Fruit fly (Drosophila melanogaster) whole organism, wandering third instar larva: ENCODE data around the gene Dus4.
A peak's percentile ranks its signal among the peaks of the same experiment; 100 is the strongest.

Experiments
- Abd-B ChIP-seq: fragments of >200 bp; optimal IDR thresholded peaks from 2 replicates; lab custom pipeline; 2017; ENCODE audit warnings: missing biosample characterization, missing genetic modification characterization
- CG32264 ChIP-seq: fragments of 200-800 bp; sonication (Bioruptor generic); optimal IDR thresholded peaks from 2 replicates; lab custom pipeline; 2016; ENCODE audit warnings: missing biosample characterization, missing genetic modification characterization
- CG9705 ChIP-seq: fragments of 200-800 bp; sonication (Bioruptor generic); optimal IDR thresholded peaks from 2 replicates; lab custom pipeline; 2018; ENCODE audit warnings: missing biosample characterization, mild to moderate bottlenecking, missing genetic modification characterization
- CrebA ChIP-seq: fragments of 200-800 bp; sonication (Bioruptor generic); optimal IDR thresholded peaks from 2 replicates; lab custom pipeline; 2016; ENCODE audit warnings: missing biosample characterization, mild to moderate bottlenecking, missing genetic modification characterization, borderline replicate concordance
- Dfd ChIP-seq: fragments of >200 bp; optimal IDR thresholded peaks from 2 replicates; lab custom pipeline; 2017; ENCODE audit warnings: missing biosample characterization, missing genetic modification characterization
- Dif ChIP-seq: fragments of 200-275, 200-300 bp; sonication (Bioruptor generic); optimal IDR thresholded peaks from 2 replicates; lab custom pipeline; 2018; ENCODE audit warnings: missing biosample characterization, missing genetic modification characterization; ENCODE audit not compliant: partially characterized antibody
- GATAd ChIP-seq: sonication (Bioruptor generic); optimal IDR thresholded peaks from 2 replicates; lab custom pipeline; 2016; ENCODE audit warnings: missing biosample characterization, missing genetic modification characterization
- HLH106 ChIP-seq: fragments of 200-800 bp; optimal IDR thresholded peaks from 3 replicates; lab custom pipeline; 2019; ENCODE audit warnings: missing biosample characterization, mild to moderate bottlenecking, missing genetic modification characterization, moderate library complexity
- Hnf4 ChIP-seq: fragments of 200-800 bp; sonication (Bioruptor generic); optimal IDR thresholded peaks from 2 replicates; lab custom pipeline; 2016; ENCODE audit warnings: missing biosample characterization, mild to moderate bottlenecking, missing genetic modification characterization
- Hr78 ChIP-seq: fragments of >200 bp; optimal IDR thresholded peaks from 2 replicates; lab custom pipeline; 2017; ENCODE audit warnings: missing biosample characterization, missing genetic modification characterization
- Hr83 ChIP-seq: fragments of 200-300 bp; sonication (Bioruptor generic); optimal IDR thresholded peaks from 2 replicates; lab custom pipeline; 2016; ENCODE audit warnings: missing biosample characterization, mild to moderate bottlenecking, missing genetic modification characterization, moderate library complexity; ENCODE audit not compliant: poor library complexity, severe bottlenecking
- Jra ChIP-seq: sonication (Bioruptor generic); optimal IDR thresholded peaks from 2 replicates; lab custom pipeline; 2016; ENCODE audit warnings: missing biosample characterization, missing genetic modification characterization
- Mio ChIP-seq: sonication (Bioruptor generic); optimal IDR thresholded peaks from 2 replicates; lab custom pipeline; 2016; ENCODE audit warnings: missing biosample characterization, missing genetic modification characterization
- Myc ChIP-seq: fragments of >200 bp; optimal IDR thresholded peaks from 2 replicates; lab custom pipeline; 2017
- N ChIP-seq: fragments of >200 bp; optimal IDR thresholded peaks from 2 replicates; lab custom pipeline; 2018; ENCODE audit warnings: missing biosample characterization, missing external identifiers, missing genetic modification characterization
- OdsH ChIP-seq: fragments of 200-800 bp; sonication (Bioruptor generic); optimal IDR thresholded peaks from 2 replicates; lab custom pipeline; 2016; ENCODE audit warnings: missing biosample characterization, mild to moderate bottlenecking, missing genetic modification characterization
- Rel ChIP-seq, 2 experiments: fragments of 200-800 bp; sonication (Bioruptor generic) in 1 of 2; optimal IDR thresholded peaks; 2 replicates in 1 of 2; 3 replicates in 1 of 2; lab custom pipeline; 2016 to 2019; ENCODE audit warnings: mild to moderate bottlenecking in 2 of 2, missing biosample characterization in 2 of 2, missing genetic modification characterization in 2 of 2, moderate library complexity in 1 of 2
- Sp1 ChIP-seq: fragments of 200-800 bp; sonication (Bioruptor generic); optimal IDR thresholded peaks from 3 replicates; lab custom pipeline; 2019; ENCODE audit warnings: missing biosample characterization, mild to moderate bottlenecking, missing genetic modification characterization, moderate library complexity
- Vsx2 ChIP-seq: fragments of 200-300, 225-300 bp; sonication (Bioruptor generic); optimal IDR thresholded peaks from 2 replicates; lab custom pipeline; 2018; ENCODE audit warnings: missing biosample characterization, missing genetic modification characterization; ENCODE audit not compliant: partially characterized antibody
- br ChIP-seq: fragments of 200-800 bp; sonication (Bioruptor generic); optimal IDR thresholded peaks from 2 replicates; lab custom pipeline; 2016; ENCODE audit warnings: missing biosample characterization, missing genetic modification characterization
- brk ChIP-seq: fragments of 200-800 bp; sonication (Bioruptor generic); optimal IDR thresholded peaks from 2 replicates; lab custom pipeline; 2016; ENCODE audit warnings: missing biosample characterization, mild to moderate bottlenecking, missing genetic modification characterization
- dl ChIP-seq, 2 experiments: fragments of 175-275, 200-275 bp in 1 of 2; fragments of 200-275 bp in 1 of 2; sonication (Bioruptor generic); optimal IDR thresholded peaks; lab custom pipeline; 2018; ENCODE audit warnings: mild to moderate bottlenecking in 2 of 2, missing biosample characterization in 2 of 2, missing genetic modification characterization in 2 of 2, moderate library complexity in 2 of 2; ENCODE audit not compliant: partially characterized antibody in 2 of 2, insufficient read depth in 1 of 2
- dmrt93B ChIP-seq: fragments of 200-800 bp; sonication (Bioruptor generic); optimal IDR thresholded peaks from 2 replicates; lab custom pipeline; 2018; ENCODE audit warnings: missing biosample characterization, mild to moderate bottlenecking, missing genetic modification characterization
- dsf ChIP-seq: sonication (Bioruptor generic); optimal IDR thresholded peaks from 2 replicates; lab custom pipeline; 2016; ENCODE audit warnings: missing biosample characterization, missing genetic modification characterization, borderline replicate concordance
- ey ChIP-seq: fragments of 200-800 bp; sonication (Bioruptor generic); optimal IDR thresholded peaks from 2 replicates; lab custom pipeline; 2016; ENCODE audit warnings: missing biosample characterization, missing genetic modification characterization
- foxo ChIP-seq, 2 experiments: fragments of 200-800 bp; sonication (Bioruptor generic); optimal IDR thresholded peaks; 2 replicates in 1 of 2; 3 replicates in 1 of 2; lab custom pipeline; 2016 to 2017; ENCODE audit warnings: missing biosample characterization in 2 of 2, missing genetic modification characterization in 2 of 2
- fru ChIP-seq: fragments of 200-800 bp; sonication (Bioruptor generic); optimal IDR thresholded peaks from 3 replicates; lab custom pipeline; 2016; ENCODE audit warnings: missing biosample characterization, mild to moderate bottlenecking, missing genetic modification characterization
- h ChIP-seq: fragments of 200-800 bp; sonication (Bioruptor generic); optimal IDR thresholded peaks from 3 replicates; lab custom pipeline; 2016; ENCODE audit warnings: missing biosample characterization, mild to moderate bottlenecking, missing genetic modification characterization
- jim ChIP-seq: fragments of 175-275, 200-325 bp; sonication (Bioruptor generic); optimal IDR thresholded peaks from 2 replicates; lab custom pipeline; 2016; ENCODE audit warnings: missing biosample characterization, mild to moderate bottlenecking, missing genetic modification characterization
- lola ChIP-seq: fragments of >200 bp; optimal IDR thresholded peaks from 2 replicates; lab custom pipeline; 2017; ENCODE audit warnings: missing biosample characterization, missing genetic modification characterization
- pan ChIP-seq: fragments of >200 bp; optimal IDR thresholded peaks from 2 replicates; lab custom pipeline; 2017
- psq ChIP-seq: fragments of 200-800 bp; sonication (Bioruptor generic); optimal IDR thresholded peaks from 3 replicates; lab custom pipeline; 2017; ENCODE audit warnings: missing biosample characterization, mild to moderate bottlenecking, missing genetic modification characterization, moderate library complexity
- rgr ChIP-seq: fragments of 200-800 bp; sonication (Bioruptor generic); optimal IDR thresholded peaks from 3 replicates; lab custom pipeline; 2016; ENCODE audit warnings: missing biosample characterization, mild to moderate bottlenecking, missing genetic modification characterization
- sage ChIP-seq: fragments of 200-800 bp; sonication (Bioruptor generic); optimal IDR thresholded peaks from 2 replicates; lab custom pipeline; 2016; ENCODE audit warnings: missing biosample characterization, mild to moderate bottlenecking, missing genetic modification characterization
- sv ChIP-seq: fragments of 200-800 bp; sonication (Bioruptor generic); optimal IDR thresholded peaks from 3 replicates; lab custom pipeline; 2016; ENCODE audit warnings: missing biosample characterization, missing genetic modification characterization
- tai ChIP-seq: sonication (Bioruptor generic); optimal IDR thresholded peaks from 2 replicates; lab custom pipeline; 2016; ENCODE audit warnings: missing biosample characterization, missing genetic modification characterization
- usp ChIP-seq: fragments of >200 bp; optimal IDR thresholded peaks from 2 replicates; lab custom pipeline; 2017; ENCODE audit warnings: missing biosample characterization, missing genetic modification characterization
- woc ChIP-seq: sonication (Bioruptor generic); optimal IDR thresholded peaks from 2 replicates; lab custom pipeline; 2016; ENCODE audit warnings: missing biosample characterization, mild to moderate bottlenecking, missing genetic modification characterization

Dus4 gene

dm6 chr2L:19023972-19024743, 38.9 kb upstream of the Dus4 start:
- TF ChIP-seq Rel (GFP tag; optimal IDR thresholded peaks at IDR 0.05; lab: Kevin White, UChicago) (no peak), Rel (tag; optimal IDR thresholded peaks at IDR 0.05; lab: Kevin White, UChicago) (peak; percentile 5), rgr (GFP tag; lab: Kevin White, UChicago) (peak; percentile 52), Mio (no peak), OdsH (GFP tag; lab: Kevin White, UChicago) (peak; percentile 41), Dfd (no peak), usp (no peak), dmrt93B (GFP tag; lab: Kevin White, UChicago) (peak; percentile 49), lola (GFP tag; lab: Kevin White, UChicago) (no peak), HLH106 (peak; percentile 76), ey (GFP tag; lab: Kevin White, UChicago) (peak; percentile 51), psq (peak; percentile 56), sv (GFP tag; lab: Kevin White, UChicago) (peak; percentile 9), foxo (GFP tag; optimal IDR thresholded peaks at IDR 0.05; lab: Kevin White, UChicago) (peak in 1 of 2 experiments; percentile 69), Hr83 (no peak), h (peak; percentile 60), CG9705 (GFP tag; lab: Kevin White, UChicago) (peak; percentile 51), Sp1 (GFP tag; lab: Kevin White, UChicago) (peak; percentile 78), fru (GFP tag; lab: Kevin White, UChicago) (peak; percentile 61), pan (lab: Kevin White, UChicago) (no peak), br (GFP tag; lab: Kevin White, UChicago) (peak; percentile 24)

dm6 chr2L:19024744-19025059, 38.4 kb upstream of the Dus4 start:
- no peak for TF ChIP-seq CG9705 (GFP tag; lab: Kevin White, UChicago)
- TF ChIP-seq HLH106: no peak
- TF ChIP-seq psq: no peak
- TF ChIP-seq ey (GFP tag; lab: Kevin White, UChicago): no peak
- no peak for TF ChIP-seq sv (GFP tag; lab: Kevin White, UChicago)
- no peak for TF ChIP-seq sage (GFP tag; lab: Kevin White, UChicago)
- no peak for TF ChIP-seq Mio
- no peak for TF ChIP-seq lola (GFP tag; lab: Kevin White, UChicago)
- TF ChIP-seq fru (GFP tag; lab: Kevin White, UChicago): no peak
- no peak for TF ChIP-seq dmrt93B (GFP tag; lab: Kevin White, UChicago)
- TF ChIP-seq CrebA (GFP tag; lab: Kevin White, UChicago): no peak
- no peak for TF ChIP-seq tai (GFP tag; lab: Kevin White, UChicago)
- no peak for TF ChIP-seq jim
- no peak for TF ChIP-seq Sp1 (GFP tag; lab: Kevin White, UChicago)
- no peak for TF ChIP-seq brk (GFP tag; lab: Kevin White, UChicago)
- TF ChIP-seq br (GFP tag; lab: Kevin White, UChicago): no peak
- no peak for TF ChIP-seq dl (GFP tag; optimal IDR thresholded peaks at IDR 0.05; lab: Kevin White, UChicago; ENCODE audit: insufficient read depth in 1 of 2, partially characterized antibody in 2 of 2)
- TF ChIP-seq Hnf4: no peak
- TF ChIP-seq Dfd: no peak
- no peak for TF ChIP-seq h

dm6 chr2L:19026491-19027197, 36.5 kb upstream of the Dus4 start:
- TF ChIP-seq Dif (GFP tag; lab: Kevin White, UChicago): no peak
- TF ChIP-seq OdsH (GFP tag; lab: Kevin White, UChicago): peak; percentile 38
- no peak for TF ChIP-seq sv (GFP tag; lab: Kevin White, UChicago)
- TF ChIP-seq Abd-B (GFP tag; lab: Kevin White, UChicago): no peak
- peak; percentile 20 for TF ChIP-seq br (GFP tag; lab: Kevin White, UChicago)
- no peak for TF ChIP-seq lola (GFP tag; lab: Kevin White, UChicago)
- peak; percentile 60 for TF ChIP-seq HLH106
- no peak for TF ChIP-seq usp
- TF ChIP-seq pan (lab: Kevin White, UChicago): no peak
- TF ChIP-seq Hr78 (GFP tag; lab: Kevin White, UChicago): no peak
- peak; percentile 67 for TF ChIP-seq Sp1 (GFP tag; lab: Kevin White, UChicago)
- peak; percentile 13 for TF ChIP-seq rgr (GFP tag; lab: Kevin White, UChicago)
- no peak for TF ChIP-seq N (GFP tag; lab: Kevin White, UChicago)
- no peak for TF ChIP-seq Rel (GFP tag; optimal IDR thresholded peaks at IDR 0.05; lab: Kevin White, UChicago)
- no peak for TF ChIP-seq Rel (tag; optimal IDR thresholded peaks at IDR 0.05; lab: Kevin White, UChicago)
- TF ChIP-seq brk (GFP tag; lab: Kevin White, UChicago): no peak
- peak in 1 of 2 experiments; percentile 57 for TF ChIP-seq foxo (GFP tag; optimal IDR thresholded peaks at IDR 0.05; lab: Kevin White, UChicago)
- TF ChIP-seq dmrt93B (GFP tag; lab: Kevin White, UChicago): peak; percentile 26
- no peak for TF ChIP-seq Vsx2 (GFP tag; lab: Kevin White, UChicago)
- TF ChIP-seq CG9705 (GFP tag; lab: Kevin White, UChicago): peak; percentile 33
- TF ChIP-seq tai (GFP tag; lab: Kevin White, UChicago): no peak
- TF ChIP-seq Jra (GFP tag; lab: Kevin White, UChicago): no peak
- peak; percentile 50 for TF ChIP-seq ey (GFP tag; lab: Kevin White, UChicago)
- TF ChIP-seq Dfd: no peak
- TF ChIP-seq sage (GFP tag; lab: Kevin White, UChicago): no peak
- no peak for TF ChIP-seq CG32264 (GFP tag; lab: Kevin White, UChicago)
- TF ChIP-seq GATAd (GFP tag; lab: Kevin White, UChicago): no peak
- no peak for TF ChIP-seq Myc
- TF ChIP-seq CrebA (GFP tag; lab: Kevin White, UChicago): no peak
- TF ChIP-seq woc: no peak
- TF ChIP-seq jim: no peak
- TF ChIP-seq dsf (GFP tag; lab: Kevin White, UChicago): no peak
- no peak for TF ChIP-seq Hr83
- TF ChIP-seq Mio: no peak
- TF ChIP-seq Hnf4: no peak
